Worm (Caenorhabditis elegans) whole organism, L3 larva: ENCODE measurements around the gene gmeb-2.
A peak's percentile ranks its signal among the peaks of the same experiment; 100 is the strongest.

Experiments used
- ama-1 ChIP-seq: fragments of 150-350 bp; optimal IDR thresholded peaks from 2 replicates; lab custom pipeline; 2018
- ceh-9 ChIP-seq: sonication (generic microtip); optimal IDR thresholded peaks from 2 replicates; lab custom pipeline; 2018; ENCODE audit warnings: missing biosample characterization, missing genetic modification characterization
- eor-1 ChIP-seq, 2 experiments: fragments of 150-350 bp; optimal IDR thresholded peaks; 2 replicates each; lab custom pipeline; 2014 to 2018; ENCODE audit warnings: missing biosample characterization in 2 of 2, missing genetic modification characterization in 2 of 2
- mdl-1 ChIP-seq: fragments of 150-350 bp; optimal IDR thresholded peaks from 2 replicates; lab custom pipeline; 2014; ENCODE audit warnings: missing biosample characterization, missing genetic modification characterization
- nfya-1 ChIP-seq: sonication (generic microtip); optimal IDR thresholded peaks from 2 replicates; lab custom pipeline; 2017; ENCODE audit warnings: missing genetic modification characterization, mild to moderate bottlenecking, missing compliant biosample characterization, antibody characterized with exemption, moderate library complexity; ENCODE audit not compliant: insufficient read depth
- nhr-77 ChIP-seq: fragments of 150-350 bp; optimal IDR thresholded peaks from 2 replicates; lab custom pipeline; 2014; ENCODE audit warnings: missing biosample characterization, missing genetic modification characterization
- snpc-4 ChIP-seq: fragments of 150-350 bp; optimal IDR thresholded peaks from 2 replicates; lab custom pipeline; 2014; ENCODE audit warnings: missing biosample characterization, missing genetic modification characterization
- unc-62 ChIP-seq: fragments of 150-350 bp; sonication (generic microtip); optimal IDR thresholded peaks from 4 replicates; lab custom pipeline; 2014; ENCODE audit warnings: missing biosample characterization, missing genetic modification reagents, missing genetic modification characterization
- ztf-11 ChIP-seq: fragments of 150-350 bp; optimal IDR thresholded peaks from 2 replicates; lab custom pipeline; 2014; ENCODE audit warnings: missing biosample characterization, missing genetic modification characterization
- ztf-4 ChIP-seq: fragments of 150-350 bp; optimal IDR thresholded peaks from 2 replicates; lab custom pipeline; 2014; ENCODE audit warnings: missing biosample characterization, missing genetic modification characterization

- peak; percentile 100 for TF ChIP-seq nfya-1
- no peak for TF ChIP-seq eor-1 (tag; optimal IDR thresholded peaks at IDR 0.05; lab: Kevin White, UChicago)
- peak; percentile 95 for TF ChIP-seq mdl-1
- no peak for TF ChIP-seq ztf-11
- TF ChIP-seq unc-62 (GFP tag; lab: Kevin White, UChicago) = peak; percentile 98
- peak; percentile 87 for TF ChIP-seq nhr-77 (tag; lab: Kevin White, UChicago)
- TF ChIP-seq ama-1 (lab: Kevin White, UChicago) = peak; percentile 77
- peak; percentile 94 for TF ChIP-seq snpc-4 (tag; lab: Kevin White, UChicago)
- TF ChIP-seq ztf-4 = peak; percentile 91
- no peak for TF ChIP-seq ceh-9
Measured at ce11 chrX:15841086-15841622, 37.7 kb upstream of the gmeb-2 start, which contains the start of gene serp-1.1.
